Fruit fly (Drosophila melanogaster): Measurements from ENCODE around the gene Cpr.

The Cpr gene

dm6 chr2L:6379197-6379596 is 40.6 kb downstream of the Cpr start:
- no peak for TF ChIP-seq Hr78 (GFP tag; optimal IDR thresholded peaks at IDR 0.05)
- TF ChIP-seq Rel (GFP tag; optimal IDR thresholded peaks at IDR 0.05), result no peak
- TF ChIP-seq Rel (tag; optimal IDR thresholded peaks at IDR 0.05), result no peak
- no peak for TF ChIP-seq dmrt93B (GFP tag; optimal IDR thresholded peaks at IDR 0.05)
- no peak for TF ChIP-seq Dfd (GFP tag; optimal IDR thresholded peaks at IDR 0.05)
- TF ChIP-seq h (GFP tag; optimal IDR thresholded peaks at IDR 0.05), result no peak
- TF ChIP-seq ey (GFP tag; optimal IDR thresholded peaks at IDR 0.05), result no peak
- TF ChIP-seq dsf (GFP tag; optimal IDR thresholded peaks at IDR 0.05; ENCODE audit: borderline replicate concordance), result no peak
- no peak for TF ChIP-seq CG32264 (GFP tag; optimal IDR thresholded peaks at IDR 0.05)
- no peak for TF ChIP-seq Hnf4 (GFP tag; optimal IDR thresholded peaks at IDR 0.05)
- TF ChIP-seq sage (GFP tag; optimal IDR thresholded peaks at IDR 0.05), result no peak
- no peak for TF ChIP-seq CG9705 (GFP tag; optimal IDR thresholded peaks at IDR 0.05)

dm6 chr2L:6380966-6381365 is 42.3 kb downstream of the Cpr start, which contains the start of gene Nepl5:
Gene Nepl5 (plus strand): TSS chr2L:6381266.
- TF ChIP-seq Abd-B (GFP tag; optimal IDR thresholded peaks at IDR 0.05) (no peak), Vsx2 (GFP tag; optimal IDR thresholded peaks at IDR 0.05; ENCODE audit: partially characterized antibody) (no peak), Hnf4 (GFP tag; optimal IDR thresholded peaks at IDR 0.05) (no peak), jim (GFP tag; optimal IDR thresholded peaks at IDR 0.05) (no peak), woc (GFP tag; optimal IDR thresholded peaks at IDR 0.05) (no peak), Rel (GFP tag; optimal IDR thresholded peaks at IDR 0.05) (no peak), Rel (tag; optimal IDR thresholded peaks at IDR 0.05) (no peak), pan (optimal IDR thresholded peaks at IDR 0.05) (no peak), N (GFP tag; optimal IDR thresholded peaks at IDR 0.05) (no peak), Mio (GFP tag; optimal IDR thresholded peaks at IDR 0.05) (no peak), Dfd (GFP tag; optimal IDR thresholded peaks at IDR 0.05) (no peak), Hr83 (GFP tag; optimal IDR thresholded peaks at IDR 0.05; ENCODE audit: poor library complexity, severe bottlenecking) (no peak), dl (GFP tag; optimal IDR thresholded peaks at IDR 0.05; ENCODE audit: insufficient read depth in 1 of 2, partially characterized antibody in 2 of 2) (no peak), Jra (GFP tag; optimal IDR thresholded peaks at IDR 0.05) (no peak), rgr (GFP tag; optimal IDR thresholded peaks at IDR 0.05) (no peak), sv (GFP tag; optimal IDR thresholded peaks at IDR 0.05) (no peak), Hr78 (GFP tag; optimal IDR thresholded peaks at IDR 0.05) (no peak), usp (GFP tag; optimal IDR thresholded peaks at IDR 0.05) (no peak), sage (GFP tag; optimal IDR thresholded peaks at IDR 0.05) (no peak)

dm6 chr2L:6385409-6385808 is 46.8 kb downstream of the Cpr start, which contains the start of gene Nepl6:
Gene Nepl6 (minus strand): TSS chr2L:6385512.
- no peak for TF ChIP-seq foxo (GFP tag; optimal IDR thresholded peaks at IDR 0.05)
- TF ChIP-seq Rel (GFP tag; optimal IDR thresholded peaks at IDR 0.05), result no peak
- peak; percentile 49 for TF ChIP-seq Rel (tag; optimal IDR thresholded peaks at IDR 0.05)

- TF ChIP-seq Rel (GFP tag; optimal IDR thresholded peaks at IDR 0.05) (no peak), Rel (tag; optimal IDR thresholded peaks at IDR 0.05) (peak; percentile 72), pan (optimal IDR thresholded peaks at IDR 0.05) (no peak)
Observed at dm6 chr2L:6387068-6387467, 48.4 kb downstream of the Cpr start.

- TF ChIP-seq Jra (GFP tag; optimal IDR thresholded peaks at IDR 0.05) (no peak), sage (GFP tag; optimal IDR thresholded peaks at IDR 0.05) (no peak), OdsH (GFP tag; optimal IDR thresholded peaks at IDR 0.05) (no peak), lola (GFP tag; optimal IDR thresholded peaks at IDR 0.05) (no peak), jim (GFP tag; optimal IDR thresholded peaks at IDR 0.05) (no peak), CG9705 (GFP tag; optimal IDR thresholded peaks at IDR 0.05) (no peak), rgr (GFP tag; optimal IDR thresholded peaks at IDR 0.05) (no peak), brk (GFP tag; optimal IDR thresholded peaks at IDR 0.05) (no peak), Rel (GFP tag; optimal IDR thresholded peaks at IDR 0.05) (no peak), Rel (tag; optimal IDR thresholded peaks at IDR 0.05) (no peak), GATAd (GFP tag; optimal IDR thresholded peaks at IDR 0.05) (no peak), usp (GFP tag; optimal IDR thresholded peaks at IDR 0.05) (no peak), Sp1 (GFP tag; optimal IDR thresholded peaks at IDR 0.05) (no peak), Dif (GFP tag; optimal IDR thresholded peaks at IDR 0.05; ENCODE audit: partially characterized antibody) (no peak), woc (GFP tag; optimal IDR thresholded peaks at IDR 0.05) (no peak), psq (GFP tag; optimal IDR thresholded peaks at IDR 0.05) (no peak)
Observed at dm6 chr2L:6391469-6391868, 52.8 kb downstream of the Cpr start.

All from whole organism, wandering third instar larva.